Fruit fly (Drosophila melanogaster): ENCODE data around the gene to.

The to gene

dm6 chr3R:25265589-25266201, 25.7 kb downstream of the to start, which contains the start of the genes GlnRS and RIOK2 (continued):
- TF ChIP-seq CG7357 (GFP tag; IDR thresholded peaks at IDR 0.05) (peak; percentile 99), CG9932 (GFP tag; IDR thresholded peaks at IDR 0.05) (peak; percentile 49; the same call in 1 of the 2 replicates), YL-1 (GFP tag; optimal IDR thresholded peaks at IDR 0.05) (peak; percentile 98), ac (GFP tag; optimal IDR thresholded peaks at IDR 0.05) (no peak), CG16813 (GFP tag; IDR thresholded peaks at IDR 0.05; ENCODE audit: partially characterized antibody) (peak; percentile 94), CG4617 (GFP tag; optimal IDR thresholded peaks at IDR 0.05; ENCODE audit: borderline replicate concordance) (peak; percentile 94), CG9609 (GFP tag; optimal IDR thresholded peaks at IDR 0.05) (peak; percentile 16), Scr (GFP tag; IDR thresholded peaks at IDR 0.05; ENCODE audit: partially characterized antibody) (peak; percentile 94), CG2116 (GFP tag; optimal IDR thresholded peaks at IDR 0.05) (peak; percentile 85), BEAF-32 (GFP tag; optimal IDR thresholded peaks at IDR 0.05) (peak; percentile 97), eve (GFP tag; optimal IDR thresholded peaks at IDR 0.05) (no peak), gfzf (GFP tag; optimal IDR thresholded peaks at IDR 0.05) (peak; percentile 91), CG12236 (GFP tag; optimal IDR thresholded peaks at IDR 0.05) (no peak), CG2129 (GFP tag; IDR thresholded peaks at IDR 0.05; ENCODE audit: partially characterized antibody) (peak; percentile 87), dm (GFP tag; optimal IDR thresholded peaks at IDR 0.05) (peak; percentile 99), cwo (GFP tag; optimal IDR thresholded peaks at IDR 0.05) (peak; percentile 96), sens (GFP tag) (peak; percentile 71), CG7963 (GFP tag; IDR thresholded peaks at IDR 0.05; ENCODE audit: partially characterized antibody) (peak; percentile 93), Side (GFP tag; optimal IDR thresholded peaks at IDR 0.05) (peak; percentile 34), Myb (GFP tag; optimal IDR thresholded peaks at IDR 0.05) (peak; percentile 60), ranshi (GFP tag; IDR thresholded peaks at IDR 0.05) (no peak), bigmax (GFP tag; optimal IDR thresholded peaks at IDR 0.05) (peak; percentile 55), chinmo (GFP tag; IDR thresholded peaks at IDR 0.05; ENCODE audit: partially characterized antibody) (peak; percentile 100), toy (GFP tag; IDR thresholded peaks at IDR 0.05) (no peak), dpn (GFP tag; optimal IDR thresholded peaks at IDR 0.05) (peak in 1 of 2 experiments; percentile 18), ham (GFP tag; IDR thresholded peaks at IDR 0.05) (no peak), tna (GFP tag; IDR thresholded peaks at IDR 0.05; ENCODE audit: partially characterized antibody) (peak; percentile 92), CG12769 (tag; optimal IDR thresholded peaks at IDR 0.05) (no peak), CG34422 (GFP tag; IDR thresholded peaks at IDR 0.05) (peak; percentile 85; the same call in 2 of the 3 replicates), grn (GFP tag; optimal IDR thresholded peaks at IDR 0.05) (peak; percentile 7), CG10267 (tag; optimal IDR thresholded peaks at IDR 0.05) (peak; percentile 62), ind (GFP tag; optimal IDR thresholded peaks at IDR 0.05) (no peak), CG7987 (GFP tag; optimal IDR thresholded peaks at IDR 0.05) (peak; percentile 49), Xbp1 (GFP tag; optimal IDR thresholded peaks at IDR 0.05) (peak; percentile 20), Ets97D (GFP tag; optimal IDR thresholded peaks at IDR 0.05) (peak; percentile 85), bcd (GFP tag; optimal IDR thresholded peaks at IDR 0.05) (no peak), CG2712 (tag; optimal IDR thresholded peaks at IDR 0.05) (peak; percentile 48), pzg (GFP tag; optimal IDR thresholded peaks at IDR 0.05) (peak; percentile 98), CG9797 (GFP tag; optimal IDR thresholded peaks at IDR 0.05) (peak; percentile 94), Dll (GFP tag; IDR thresholded peaks at IDR 0.05; ENCODE audit: partially characterized antibody) (peak; percentile 95), Dfd (GFP tag; optimal IDR thresholded peaks at IDR 0.05) (peak in 1 of 2 experiments; percentile 79), ERR (GFP tag; optimal IDR thresholded peaks at IDR 0.05) (peak; percentile 35), trem (tag; optimal IDR thresholded peaks at IDR 0.05) (peak; percentile 81), zen (tag; optimal IDR thresholded peaks at IDR 0.05) (peak; percentile 41), sna (GFP tag; IDR thresholded peaks at IDR 0.05; ENCODE audit: partially characterized antibody) (peak; percentile 93), Lhr (GFP tag; optimal IDR thresholded peaks at IDR 0.05) (peak; percentile 64), nmo (GFP tag; optimal IDR thresholded peaks at IDR 0.05) (peak; percentile 71), amos (GFP tag; IDR thresholded peaks at IDR 0.05; ENCODE audit: partially characterized antibody) (peak; percentile 97)

All from whole organism, embryonic.